Fruit fly (Drosophila melanogaster) whole organism, embryonic: ENCODE results near the gene Arc42.

ENCODE experiments used
- Antp ChIP-seq: fragments of 200-800 bp; sonication (Bioruptor generic); optimal IDR thresholded peaks from 3 replicates; lab custom pipeline; 2016; ENCODE audit warnings: missing biosample characterization, missing genetic modification characterization
- Atf3 ChIP-seq: fragments of 200-800 bp; sonication (Bioruptor generic); optimal IDR thresholded peaks from 3 replicates; lab custom pipeline; 2016; ENCODE audit warnings: missing biosample characterization, missing genetic modification characterization
- Bteb2 ChIP-seq: fragments of 200-800 bp; sonication (Bioruptor generic); optimal IDR thresholded peaks from 2 replicates; lab custom pipeline; 2016; ENCODE audit warnings: missing biosample characterization, missing genetic modification characterization
- CG10267 ChIP-seq: fragments of 200-800 bp; sonication (Bioruptor generic); optimal IDR thresholded peaks from 2 replicates; lab custom pipeline; 2018; ENCODE audit warnings: missing biosample characterization, mild to moderate bottlenecking, missing genetic modification characterization, moderate library complexity
- CG10274 ChIP-seq: fragments of 200-800 bp; sonication (Bioruptor generic); optimal IDR thresholded peaks from 3 replicates; lab custom pipeline; 2017; ENCODE audit warnings: missing biosample characterization, mild to moderate bottlenecking, missing genetic modification characterization
- CG11247 ChIP-seq: fragments of 200-800 bp; sonication (Bioruptor generic); IDR thresholded peaks from 2 replicates; pipeline ENCODE4 v1.3.6; 2022; ENCODE audit warnings: missing biosample characterization, missing genetic modification characterization
- CG11504 ChIP-seq: fragments of 200-800 bp; sonication (Bioruptor generic); optimal IDR thresholded peaks from 3 replicates; lab custom pipeline; 2019; ENCODE audit warnings: missing biosample characterization, mild to moderate bottlenecking, missing genetic modification characterization, moderate library complexity
- CG12155 ChIP-seq: fragments of 200-800 bp; sonication (Bioruptor generic); optimal IDR thresholded peaks from 3 replicates; lab custom pipeline; 2016; ENCODE audit warnings: missing biosample characterization, missing genetic modification characterization
- CG12769 ChIP-seq: fragments of 200-800 bp; sonication (Bioruptor generic); optimal IDR thresholded peaks from 2 replicates; lab custom pipeline; 2019; ENCODE audit warnings: missing biosample characterization, mild to moderate bottlenecking, missing genetic modification characterization, moderate library complexity
- CG12942 ChIP-seq: fragments of 200-800 bp; sonication (Bioruptor generic); optimal IDR thresholded peaks from 3 replicates; lab custom pipeline; 2016; ENCODE audit warnings: missing biosample characterization, missing genetic modification characterization
- CG13287 ChIP-seq: fragments of 200-800 bp; sonication (Bioruptor generic); IDR thresholded peaks from 2 replicates; pipeline ENCODE4 v1.3.6; 2022; ENCODE audit warnings: missing biosample characterization, missing genetic modification characterization; ENCODE audit not compliant: partially characterized antibody
- CG14965 ChIP-seq: fragments of 200-800 bp; sonication (Bioruptor generic); optimal IDR thresholded peaks from 2 replicates; lab custom pipeline; 2016; ENCODE audit warnings: missing biosample characterization, missing genetic modification characterization, borderline replicate concordance
- CG16779 ChIP-seq: fragments of 200-800 bp; sonication (Bioruptor generic); IDR thresholded peaks from 2 replicates; pipeline ENCODE4 v1.3.6; 2022; ENCODE audit warnings: missing biosample characterization, missing genetic modification characterization
- CG17802 ChIP-seq: fragments of 200-800 bp; sonication (Bioruptor generic); optimal IDR thresholded peaks from 2 replicates; lab custom pipeline; 2018; ENCODE audit warnings: missing biosample characterization, mild to moderate bottlenecking, missing genetic modification characterization, moderate library complexity
- CG2120 ChIP-seq: fragments of 200-800 bp; sonication (Bioruptor generic); optimal IDR thresholded peaks from 3 replicates; lab custom pipeline; 2016; ENCODE audit warnings: missing biosample characterization, missing genetic modification characterization
- CG4424 ChIP-seq: fragments of 200-800 bp; sonication (Bioruptor generic); optimal IDR thresholded peaks from 3 replicates; lab custom pipeline; 2016; ENCODE audit warnings: missing biosample characterization, missing genetic modification characterization
- CG6654 ChIP-seq: fragments of 200-800 bp; sonication (Bioruptor generic); optimal IDR thresholded peaks from 2 replicates; lab custom pipeline; 2017; ENCODE audit warnings: missing biosample characterization, mild to moderate bottlenecking, missing genetic modification characterization
- CG8924 ChIP-seq: fragments of 200-800 bp; optimal IDR thresholded peaks from 3 replicates; lab custom pipeline; 2019; ENCODE audit warnings: missing biosample characterization, mild to moderate bottlenecking, missing genetic modification characterization, moderate library complexity
- Dll ChIP-seq: fragments of 200-800 bp; sonication (Bioruptor generic); IDR thresholded peaks from 4 replicates; pipeline ENCODE4 v1.3.6; 2022; ENCODE audit warnings: missing biosample characterization, missing genetic modification characterization; ENCODE audit not compliant: partially characterized antibody
- Doc2 ChIP-seq: fragments of 200-800 bp; sonication (Bioruptor generic); IDR thresholded peaks from 2 replicates; pipeline ENCODE4 v1.3.6; 2022; ENCODE audit warnings: missing biosample characterization, missing genetic modification characterization
- Ets65A ChIP-seq: fragments of 200-800 bp; sonication (Bioruptor generic); peaks from one replicate; lab custom pipeline; 2016; ENCODE audit warnings: missing biosample characterization, missing genetic modification characterization
- Fer1 ChIP-seq: fragments of 200-800 bp; sonication (Bioruptor generic); optimal IDR thresholded peaks from 2 replicates; lab custom pipeline; 2017; ENCODE audit warnings: missing biosample characterization, mild to moderate bottlenecking, missing genetic modification characterization
- H15 ChIP-seq: fragments of 200-800 bp; sonication (Bioruptor generic); IDR thresholded peaks from 3 replicates; pipeline ENCODE4 v1.3.6; 2022; ENCODE audit warnings: missing biosample characterization, missing genetic modification characterization
- HHEX ChIP-seq: fragments of 200-800 bp; sonication (Bioruptor generic); optimal IDR thresholded peaks from 3 replicates; lab custom pipeline; 2017; ENCODE audit warnings: missing biosample characterization, mild to moderate bottlenecking, missing genetic modification characterization, missing genetic modification reagents
- HLH4C ChIP-seq: fragments of 200-800 bp; sonication (Bioruptor generic); IDR thresholded peaks from 3 replicates; pipeline ENCODE4 v1.3.6; 2022; ENCODE audit warnings: missing biosample characterization, missing genetic modification characterization; ENCODE audit not compliant: partially characterized antibody
- HmgZ ChIP-seq: fragments of 200-800 bp; sonication (Bioruptor generic); optimal IDR thresholded peaks from 2 replicates; lab custom pipeline; 2018; ENCODE audit warnings: missing biosample characterization, mild to moderate bottlenecking, missing genetic modification characterization
- Hmx ChIP-seq: fragments of 200-800 bp; sonication (Bioruptor generic); optimal IDR thresholded peaks from 2 replicates; lab custom pipeline; 2016; ENCODE audit warnings: missing biosample characterization, missing genetic modification characterization
- Hr78 ChIP-seq, 2 experiments: fragments of 200-800 bp in 1 of 2; fragments of >200 bp in 1 of 2; sonication (Bioruptor generic) in 1 of 2; optimal IDR thresholded peaks; 2 replicates each; lab custom pipeline; 2017 to 2019; ENCODE audit warnings: missing biosample characterization in 2 of 2, missing genetic modification characterization in 2 of 2, mild to moderate bottlenecking in 1 of 2, moderate library complexity in 1 of 2
- Mad ChIP-seq: fragments of 200-800 bp; sonication (Bioruptor generic); optimal IDR thresholded peaks from 2 replicates; lab custom pipeline; 2016; ENCODE audit warnings: missing biosample characterization, missing genetic modification characterization
- Meics ChIP-seq: fragments of 200-800 bp; sonication (Bioruptor generic); optimal IDR thresholded peaks from 2 replicates; lab custom pipeline; 2017; ENCODE audit warnings: missing biosample characterization, mild to moderate bottlenecking, missing genetic modification characterization
- Nf-YA ChIP-seq: fragments of 200-800 bp; sonication (Bioruptor generic); IDR thresholded peaks from 2 replicates; pipeline ENCODE4 v1.3.6; 2022; ENCODE audit warnings: missing biosample characterization, missing genetic modification characterization
- Ravus ChIP-seq: fragments of 200-800 bp; sonication (Bioruptor generic); IDR thresholded peaks from 2 replicates; pipeline ENCODE4 v1.3.6; 2022; ENCODE audit warnings: missing biosample characterization, missing genetic modification characterization
- Ssrp ChIP-seq: fragments of 200-800 bp; sonication (Bioruptor generic); optimal IDR thresholded peaks from 2 replicates; lab custom pipeline; 2018; ENCODE audit warnings: missing biosample characterization, mild to moderate bottlenecking, missing genetic modification characterization, moderate library complexity
- Vsx1 ChIP-seq: fragments of 200-800 bp; sonication (Bioruptor generic); optimal IDR thresholded peaks from 2 replicates; lab custom pipeline; 2017; ENCODE audit warnings: missing biosample characterization, mild to moderate bottlenecking, missing genetic modification characterization, missing genetic modification reagents
- ase ChIP-seq: fragments of 200-800 bp; sonication (Bioruptor generic); IDR thresholded peaks from 3 replicates; pipeline ENCODE4 v1.3.6; 2022; ENCODE audit warnings: missing biosample characterization, missing genetic modification characterization
- bbx ChIP-seq: fragments of 200-800 bp; sonication (Bioruptor generic); IDR thresholded peaks from 2 replicates; pipeline ENCODE4 v1.3.6; 2022; ENCODE audit warnings: missing biosample characterization, missing genetic modification characterization; ENCODE audit not compliant: partially characterized antibody
- chn ChIP-seq: fragments of 200-800 bp; sonication (Bioruptor generic); optimal IDR thresholded peaks from 2 replicates; lab custom pipeline; 2016; ENCODE audit warnings: missing biosample characterization, missing genetic modification characterization
- crc ChIP-seq: fragments of 200-800 bp; sonication (Bioruptor generic); optimal IDR thresholded peaks from 2 replicates; lab custom pipeline; 2016; ENCODE audit warnings: missing biosample characterization, missing genetic modification characterization
- fd64A ChIP-seq: fragments of 200-800 bp; sonication (Bioruptor generic); optimal IDR thresholded peaks from 3 replicates; lab custom pipeline; 2018; ENCODE audit warnings: missing biosample characterization, mild to moderate bottlenecking, missing genetic modification characterization
- hth ChIP-seq: fragments of >200 bp; optimal IDR thresholded peaks from 2 replicates; lab custom pipeline; 2017; ENCODE audit warnings: inconsistent platforms
- inv ChIP-seq: fragments of 200-800 bp; sonication (Bioruptor generic); IDR thresholded peaks from 2 replicates; pipeline ENCODE4 v1.3.6; 2022; ENCODE audit warnings: missing biosample characterization, missing genetic modification characterization; ENCODE audit not compliant: partially characterized antibody
- mam ChIP-seq: fragments of 200-800 bp; sonication (Bioruptor generic); optimal IDR thresholded peaks from 3 replicates; lab custom pipeline; 2016; ENCODE audit warnings: missing biosample characterization, missing genetic modification characterization
- mirr ChIP-seq: fragments of 200-800 bp; sonication (Bioruptor generic); optimal IDR thresholded peaks from 3 replicates; lab custom pipeline; 2018; ENCODE audit warnings: missing biosample characterization, mild to moderate bottlenecking, missing genetic modification characterization
- nerfin-2 ChIP-seq: fragments of 200-800 bp; sonication (Bioruptor generic); IDR thresholded peaks from 2 replicates; pipeline ENCODE4 v1.3.6; 2022; ENCODE audit warnings: missing biosample characterization, missing genetic modification characterization; ENCODE audit not compliant: partially characterized antibody
- pb ChIP-seq: fragments of 200-800 bp; sonication (Bioruptor generic); optimal IDR thresholded peaks from 3 replicates; lab custom pipeline; 2016; ENCODE audit warnings: missing biosample characterization, missing genetic modification characterization
- prd ChIP-seq, 3 experiments: fragments of >200 bp in 2 of 3; fragments of 200-800 bp in 1 of 3; sonication (Bioruptor generic) in 1 of 3; optimal IDR thresholded peaks in 2 of 3; IDR thresholded peaks in 1 of 3; 2 replicates in 2 of 3; 3 replicates in 1 of 3; pipeline versions ENCODE4 v1.3.6 to Lab custom; 2017 to 2022; ENCODE audit warnings: missing biosample characterization in 1 of 3, missing genetic modification characterization in 1 of 3
- sim ChIP-seq: fragments of 200-800 bp; sonication (Bioruptor generic); IDR thresholded peaks from 2 replicates; pipeline ENCODE4 v1.3.6; 2022; ENCODE audit warnings: missing biosample characterization, missing genetic modification characterization
- tin ChIP-seq: fragments of 200-800 bp; sonication (Bioruptor generic); optimal IDR thresholded peaks from 3 replicates; lab custom pipeline; 2016; ENCODE audit warnings: missing biosample characterization, missing genetic modification characterization
- vnd ChIP-seq: fragments of 200-800 bp; sonication (Bioruptor generic); IDR thresholded peaks from 3 replicates; pipeline ENCODE4 v1.3.6; 2022; ENCODE audit warnings: missing biosample characterization, missing genetic modification characterization; ENCODE audit not compliant: partially characterized antibody
- z ChIP-seq: fragments of 200-800 bp; sonication (Bioruptor generic); IDR thresholded peaks from 3 replicates; pipeline ENCODE4 v1.3.6; 2022; ENCODE audit warnings: missing biosample characterization, missing genetic modification characterization

Gene Arc42

dm6 chr3R:19836687-19837086, 40.9 kb upstream of the Arc42 start, which contains the start of gene bnl (continued):
- TF ChIP-seq CG17802 (tag; lab: Kevin White, UChicago) (no peak), CG13287 (GFP tag; lab: Robert Waterston, UW) (peak; percentile 63), CG2120 (GFP tag; lab: Kevin White, UChicago) (peak; percentile 21), inv (GFP tag; lab: Robert Waterston, UW) (peak; percentile 8; the same call in 1 of the 2 replicates), z (GFP tag; lab: Robert Waterston, UW) (no peak), Vsx1 (GFP tag; lab: Kevin White, UChicago) (peak; percentile 24), crc (GFP tag; lab: Kevin White, UChicago) (no peak), CG12942 (GFP tag; lab: Kevin White, UChicago) (no peak), H15 (GFP tag; lab: Robert Waterston, UW) (peak; percentile 26; the same call in 1 of the 3 replicates), CG12769 (tag; lab: Kevin White, UChicago) (peak; percentile 86), Antp (GFP tag; lab: Kevin White, UChicago) (peak; percentile 34), CG10274 (no peak), chn (GFP tag; lab: Kevin White, UChicago) (peak; percentile 35), Hmx (GFP tag; lab: Kevin White, UChicago) (no peak), CG11247 (GFP tag; lab: Robert Waterston, UW) (no peak), bbx (GFP tag; lab: Robert Waterston, UW) (peak; percentile 76), CG4424 (no peak), Atf3 (GFP tag; lab: Kevin White, UChicago) (peak; percentile 27), HLH4C (GFP tag; lab: Robert Waterston, UW) (peak; percentile 58; the same call in 1 of the 3 replicates), nerfin-2 (GFP tag; lab: Robert Waterston, UW) (no peak), mam (GFP tag; lab: Kevin White, UChicago) (no peak), Ravus (GFP tag; lab: Robert Waterston, UW) (no peak), CG6654 (no peak), CG12155 (GFP tag; lab: Kevin White, UChicago) (peak; percentile 11), CG8924 (tag; lab: Kevin White, UChicago) (peak; percentile 63), Doc2 (GFP tag; lab: Robert Waterston, UW) (no peak), pb (GFP tag; lab: Kevin White, UChicago) (peak; percentile 72), CG16779 (GFP tag; lab: Robert Waterston, UW) (0 out of 2 replicates have a peak, but pooled peaks have one; percentile 64), Bteb2 (GFP tag; lab: Kevin White, UChicago) (no peak), Hr78 (GFP tag; optimal IDR thresholded peaks at IDR 0.05; lab: Kevin White, UChicago) (peak in 1 of 2 experiments; percentile 20), hth (lab: Kevin White, UChicago) (no peak), sim (GFP tag; lab: Robert Waterston, UW) (peak; percentile 13; the same call in 1 of the 2 replicates), HmgZ (tag; lab: Kevin White, UChicago) (peak; percentile 71), tin (GFP tag; lab: Kevin White, UChicago) (peak; percentile 15), vnd (GFP tag; lab: Robert Waterston, UW) (peak; percentile 59), Dll (peak; percentile 40; the same call in 2 of the 4 replicates), HHEX (GFP tag; lab: Kevin White, UChicago) (peak; percentile 25), Ssrp (tag; lab: Kevin White, UChicago) (no peak), prd (optimal IDR thresholded peaks at IDR 0.05; lab: Kevin White, UChicago) (no peak), prd (GFP tag; IDR thresholded peaks at IDR 0.05; lab: Robert Waterston, UW) (peak; percentile 53; the same call in 2 of the 3 replicates), fd64A (GFP tag; lab: Kevin White, UChicago) (peak; percentile 9), mirr (peak; percentile 83), CG11504 (tag; lab: Kevin White, UChicago) (peak; percentile 18), Fer1 (GFP tag; lab: Kevin White, UChicago) (peak; percentile 56), Ets65A (GFP tag; lab: Kevin White, UChicago) (no peak), Nf-YA (GFP tag; lab: Robert Waterston, UW) (0 out of 2 replicates have a peak, but pooled peaks have one; percentile 31), Mad (GFP tag; lab: Kevin White, UChicago) (peak; percentile 65), CG14965 (GFP tag; lab: Kevin White, UChicago) (no peak), Meics (GFP tag; lab: Kevin White, UChicago) (peak; percentile 44), ase (no peak), CG10267 (tag; lab: Kevin White, UChicago) (no peak)
